Worm (Caenorhabditis elegans): Measurements from ENCODE around the gene eat-6.

ce11 chrV:13133380-13133779 lies 3.6 kb upstream of the eat-6 start, which contains the start of gene B0365.9:
- TF ChIP-seq med-1 (GFP tag; optimal IDR thresholded peaks at IDR 0.05; ENCODE audit: insufficient read depth) (no peak), T22C8.4 (GFP tag; IDR thresholded peaks at IDR 0.05) (no peak), tab-1 (GFP tag; IDR thresholded peaks at IDR 0.05) (no peak), ref-1 (GFP tag; conservative IDR thresholded peaks at IDR 0.05) (no peak), flt-1 (GFP tag; IDR thresholded peaks at IDR 0.05) (no peak), ztf-29 (GFP tag; IDR thresholded peaks at IDR 0.05) (no peak)
